Worm (Caenorhabditis elegans) whole organism, L4 larva: ENCODE measurements around the gene F52H2.3.

Experiments used
- dmd-6 ChIP-seq: fragments of 200-800 bp; sonication (Bioruptor generic); IDR thresholded peaks from 2 replicates; pipeline ENCODE4 v1.3.6; 2022; ENCODE audit warnings: missing genetic modification reagents, missing genetic modification characterization, missing compliant biosample characterization
- lin-13 ChIP-seq: fragments of 150-350 bp; optimal IDR thresholded peaks from 2 replicates; lab custom pipeline; 2014; ENCODE audit warnings: missing biosample characterization, missing genetic modification reagents, missing genetic modification characterization
- lsy-2 ChIP-seq, 2 experiments: fragments of 150-350 bp in 1 of 2; sonication (generic microtip) in 1 of 2; optimal IDR thresholded peaks; 2 replicates each; lab custom pipeline; 2014 to 2017; ENCODE audit warnings: missing biosample characterization in 2 of 2, missing genetic modification characterization in 2 of 2
- nhr-237 ChIP-seq: sonication (generic microtip); optimal IDR thresholded peaks from 2 replicates; lab custom pipeline; 2017; ENCODE audit warnings: missing biosample characterization, missing genetic modification characterization
- unc-62 ChIP-seq, 3 experiments: fragments of 150-350 bp in 1 of 3; sonication (generic microtip); optimal IDR thresholded peaks in 2 of 3; peaks in 1 of 3; 1 replicate in 1 of 3; 2 replicates in 2 of 3; lab custom pipeline; 2014 to 2017; ENCODE audit warnings: missing biosample characterization in 3 of 3, missing genetic modification characterization in 3 of 3, missing genetic modification reagents in 3 of 3, missing genotype in 1 of 3

- TF ChIP-seq unc-62 (GFP tag; optimal IDR thresholded peaks at IDR 0.05 in 1 of 2; lab: Kevin White, UChicago) (peak in 1 of 2 experiments; percentile 85), unc-62 (tag; optimal IDR thresholded peaks at IDR 0.05; lab: Kevin White, UChicago) (no peak), dmd-6 (GFP tag; lab: Robert Waterston, UW) (peak; percentile 74), lsy-2 (tag; optimal IDR thresholded peaks at IDR 0.05; lab: Kevin White, UChicago) (peak in 1 of 2 experiments; percentile 65), lin-13 (GFP tag; lab: Kevin White, UChicago) (peak; percentile 71), nhr-237 (no peak)
Observed at ce11 chrX:2549322-2549721, 8.5 kb upstream of the F52H2.3 start.
